Worm (Caenorhabditis elegans): ENCODE data around the gene nhr-181.

Gene nhr-181

ce11 chrV:4082952-4083351 is 11.9 kb upstream of the nhr-181 start, which contains the start of gene F38H12.5:
F38H12.5 (minus strand) TSS chrV:4083052.
- no peak for TF ChIP-seq ceh-100 (GFP tag; IDR thresholded peaks at IDR 0.05)
- no peak for TF ChIP-seq Y56A3A.18 (GFP tag; IDR thresholded peaks at IDR 0.05)
- no peak for TF ChIP-seq ama-1 (optimal IDR thresholded peaks at IDR 0.05)
- no peak for TF ChIP-seq ama-1 (GFP tag; optimal IDR thresholded peaks at IDR 0.05)
- no peak for TF ChIP-seq C17E4.6 (GFP tag; IDR thresholded peaks at IDR 0.05)
- no peak for TF ChIP-seq athp-1 (tag; optimal IDR thresholded peaks at IDR 0.05)
- TF ChIP-seq nhr-80 (tag; optimal IDR thresholded peaks at IDR 0.05) = no peak
- TF ChIP-seq ccch-3 (GFP tag; optimal IDR thresholded peaks at IDR 0.05) = no peak
- no peak for TF ChIP-seq D2030.7 (GFP tag; IDR thresholded peaks at IDR 0.05)
- TF ChIP-seq mcd-1 (GFP tag; IDR thresholded peaks at IDR 0.05) = no peak
- TF ChIP-seq lin-54 (GFP tag; optimal IDR thresholded peaks at IDR 0.05) = no peak
- no peak for TF ChIP-seq unc-62 (GFP tag; optimal IDR thresholded peaks at IDR 0.05)
- no peak for TF ChIP-seq ceh-91 (GFP tag; IDR thresholded peaks at IDR 0.05)
- no peak for TF ChIP-seq snpc-3.4 (tag; optimal IDR thresholded peaks at IDR 0.05)
- TF ChIP-seq F23B12.7 (tag; optimal IDR thresholded peaks at IDR 0.05; ENCODE audit: insufficient read depth) = no peak
- no peak for TF ChIP-seq ZK185.1 (tag; optimal IDR thresholded peaks at IDR 0.05; ENCODE audit: poor library complexity, severe bottlenecking)
- TF ChIP-seq ekl-4 (GFP tag; IDR thresholded peaks at IDR 0.05) = no peak
- TF ChIP-seq attf-3 (GFP tag; conservative IDR thresholded peaks at IDR 0.05) = no peak
- no peak for TF ChIP-seq madf-3 (GFP tag; IDR thresholded peaks at IDR 0.05)
- no peak for TF ChIP-seq T07F8.4 (tag; optimal IDR thresholded peaks at IDR 0.05)
- TF ChIP-seq tbp1 (GFP tag; optimal IDR thresholded peaks at IDR 0.05) = no peak

ce11 chrV:4101567-4101966 is 6.7 kb downstream of the nhr-181 start, which contains the start of gene srj-40:
srj-40 (plus strand) TSS chrV:4101867.
- TF ChIP-seq ZK185.1 (tag; optimal IDR thresholded peaks at IDR 0.05; ENCODE audit: poor library complexity, severe bottlenecking) (no peak), ztf-6 (GFP tag; IDR thresholded peaks at IDR 0.05) (no peak), akir-1 (GFP tag; optimal IDR thresholded peaks at IDR 0.05) (no peak), Y95B8A.8 (GFP tag; IDR thresholded peaks at IDR 0.05) (no peak), pbrm-1 (GFP tag; IDR thresholded peaks at IDR 0.05) (no peak), sptf-2 (GFP tag; optimal IDR thresholded peaks at IDR 0.05) (no peak), mcd-1 (GFP tag; IDR thresholded peaks at IDR 0.05) (no peak), him-1 (tag; optimal IDR thresholded peaks at IDR 0.05) (no peak), ceh-79 (tag; optimal IDR thresholded peaks at IDR 0.05) (no peak), ets-4 (GFP tag; optimal IDR thresholded peaks at IDR 0.05) (no peak), nfyb-1 (GFP tag; IDR thresholded peaks at IDR 0.05) (no peak), lsy-27 (tag; optimal IDR thresholded peaks at IDR 0.05; ENCODE audit: borderline replicate concordance, insufficient read depth) (no peak), B0035.1 (tag; optimal IDR thresholded peaks at IDR 0.05) (no peak), ccch-3 (GFP tag; optimal IDR thresholded peaks at IDR 0.05) (no peak), rcor-1 (GFP tag; IDR thresholded peaks at IDR 0.05) (no peak), rpc-1 (optimal IDR thresholded peaks at IDR 0.05) (no peak), rpc-1 (tag; optimal IDR thresholded peaks at IDR 0.05) (no peak), Y67H2A.10 (GFP tag; conservative IDR thresholded peaks at IDR 0.05) (no peak)

ce11 chrV:4104298-4104697 is 9.5 kb downstream of the nhr-181 start, which contains the start of gene srj-39:
srj-39 (plus strand) TSS chrV:4104598.
- TF ChIP-seq sea-2 (GFP tag; IDR thresholded peaks at IDR 0.05) (no peak), nhr-80 (tag; optimal IDR thresholded peaks at IDR 0.05) (no peak), let-526 (GFP tag; IDR thresholded peaks at IDR 0.05) (no peak), lin-54 (GFP tag; optimal IDR thresholded peaks at IDR 0.05) (no peak), lin-26 (GFP tag; IDR thresholded peaks at IDR 0.05) (no peak), zfh-2 (GFP tag; conservative IDR thresholded peaks at IDR 0.05) (no peak), nhr-90 (tag; optimal IDR thresholded peaks at IDR 0.05) (no peak), madf-10 (tag; optimal IDR thresholded peaks at IDR 0.05) (no peak), madf-3 (GFP tag; IDR thresholded peaks at IDR 0.05) (no peak), ceh-58 (GFP tag; IDR thresholded peaks at IDR 0.05) (no peak)

Measured in whole organism, young adult.